Worm (Caenorhabditis elegans): ENCODE measurements around the gene F07H5.7.

ce11 chrII:8806921-8807320 lies 12.9 kb upstream of the F07H5.7 start, which contains the start of gene pho-13:
- TF ChIP-seq R02D3.7 (tag; optimal IDR thresholded peaks at IDR 0.05), result no peak
- no peak for TF ChIP-seq aly-2 (tag; optimal IDR thresholded peaks at IDR 0.05)
- peak; percentile 6 for TF ChIP-seq elt-2 (tag; optimal IDR thresholded peaks at IDR 0.05)
- no peak for TF ChIP-seq ama-1 (optimal IDR thresholded peaks at IDR 0.05)
- no peak for TF ChIP-seq elt-3 (tag; optimal IDR thresholded peaks at IDR 0.05)
- no peak for TF ChIP-seq pqm-1 (tag; optimal IDR thresholded peaks at IDR 0.05)
- TF ChIP-seq nfya-1 (tag; optimal IDR thresholded peaks at IDR 0.05; ENCODE audit: insufficient read depth), result no peak

Measured in whole organism, L3 larva.